Fruit fly (Drosophila melanogaster): ENCODE measurements around the gene cmb.

Gene cmb

DNA sequence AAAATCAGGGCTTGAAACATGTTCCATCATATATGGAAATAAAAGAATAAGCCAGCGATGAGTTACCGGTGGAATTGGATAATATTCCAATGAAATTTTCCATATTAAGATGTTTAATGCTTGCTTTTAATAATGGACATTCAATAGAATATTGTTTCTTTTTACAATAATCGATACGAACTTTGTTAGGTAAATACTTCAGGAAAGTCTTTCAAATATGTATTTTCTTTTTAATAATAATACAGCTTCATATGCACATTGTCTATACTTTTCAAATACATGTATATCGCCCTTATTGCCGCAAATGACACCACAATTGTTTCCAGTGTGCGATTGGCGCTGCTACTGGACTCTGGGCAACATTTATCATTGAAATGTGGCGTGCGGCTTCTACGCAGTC lies 35.5 kb upstream of the cmb start:
- TF ChIP-seq Hr83 (GFP tag; optimal IDR thresholded peaks at IDR 0.05; ENCODE audit: poor library complexity, severe bottlenecking) (no peak), dsf (GFP tag; optimal IDR thresholded peaks at IDR 0.05; ENCODE audit: borderline replicate concordance) (no peak), N (GFP tag; optimal IDR thresholded peaks at IDR 0.05) (no peak), Myc (optimal IDR thresholded peaks at IDR 0.05) (no peak), Sp1 (GFP tag; optimal IDR thresholded peaks at IDR 0.05) (peak; percentile 12), h (GFP tag; optimal IDR thresholded peaks at IDR 0.05) (peak; percentile 33), woc (GFP tag; optimal IDR thresholded peaks at IDR 0.05) (peak; percentile 16), psq (GFP tag; optimal IDR thresholded peaks at IDR 0.05) (no peak), GATAd (GFP tag; optimal IDR thresholded peaks at IDR 0.05) (no peak), HLH106 (tag; optimal IDR thresholded peaks at IDR 0.05) (peak; percentile 2), fru (GFP tag; optimal IDR thresholded peaks at IDR 0.05) (peak; percentile 36), Vsx2 (GFP tag; optimal IDR thresholded peaks at IDR 0.05; ENCODE audit: partially characterized antibody) (no peak), pan (optimal IDR thresholded peaks at IDR 0.05) (no peak), rgr (GFP tag; optimal IDR thresholded peaks at IDR 0.05) (no peak), Hnf4 (GFP tag; optimal IDR thresholded peaks at IDR 0.05) (no peak), ey (GFP tag; optimal IDR thresholded peaks at IDR 0.05) (peak; percentile 13), Rel (GFP tag; optimal IDR thresholded peaks at IDR 0.05) (no peak), Rel (tag; optimal IDR thresholded peaks at IDR 0.05) (no peak), Mio (GFP tag; optimal IDR thresholded peaks at IDR 0.05) (no peak), Dfd (GFP tag; optimal IDR thresholded peaks at IDR 0.05) (no peak), CG9705 (GFP tag; optimal IDR thresholded peaks at IDR 0.05) (no peak), foxo (GFP tag; optimal IDR thresholded peaks at IDR 0.05) (peak in 1 of 2 experiments; percentile 33), br (GFP tag; optimal IDR thresholded peaks at IDR 0.05) (peak; percentile 14)

DNA sequence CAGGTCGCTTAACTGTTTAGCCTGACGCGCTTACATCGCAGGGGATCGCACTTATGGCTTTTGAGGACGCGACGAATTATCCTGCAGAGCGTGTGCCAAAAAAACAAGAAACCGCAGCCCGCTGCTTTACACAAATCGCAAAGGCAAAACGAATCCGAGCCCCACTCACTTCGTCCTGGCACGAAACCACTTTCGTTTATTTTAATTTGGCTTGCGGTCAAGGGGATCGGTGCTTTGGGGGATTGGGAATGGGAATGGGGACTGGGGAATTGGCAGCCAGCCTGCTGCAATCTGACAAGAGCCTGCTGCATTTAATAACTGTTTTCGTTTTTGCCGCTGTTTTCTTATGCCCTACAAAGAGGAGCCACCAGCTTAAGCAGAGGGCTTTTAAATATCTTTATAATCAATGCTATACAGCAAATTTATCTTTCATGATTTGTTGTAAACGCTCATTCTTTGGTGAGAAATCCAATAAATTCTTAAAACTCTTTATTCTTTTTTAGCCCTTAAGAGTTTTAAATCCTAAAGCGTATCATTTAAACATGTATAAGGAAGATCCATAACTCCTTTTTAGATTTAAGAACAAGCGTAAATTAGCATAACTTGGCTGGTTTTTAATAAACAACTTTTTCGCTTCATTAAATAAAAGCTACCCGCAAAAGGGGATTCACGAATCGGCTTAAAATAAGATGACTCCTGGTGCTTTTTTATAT lies 32.4 kb upstream of the cmb start:
- TF ChIP-seq Sp1 (GFP tag; optimal IDR thresholded peaks at IDR 0.05) = peak; percentile 42
- peak; percentile 32 for TF ChIP-seq HLH106 (tag; optimal IDR thresholded peaks at IDR 0.05)
- TF ChIP-seq OdsH (GFP tag; optimal IDR thresholded peaks at IDR 0.05) = peak; percentile 16
- no peak for TF ChIP-seq sv (GFP tag; optimal IDR thresholded peaks at IDR 0.05)
- TF ChIP-seq dsf (GFP tag; optimal IDR thresholded peaks at IDR 0.05; ENCODE audit: borderline replicate concordance) = no peak
- TF ChIP-seq tai (GFP tag; optimal IDR thresholded peaks at IDR 0.05) = no peak
- no peak for TF ChIP-seq usp (GFP tag; optimal IDR thresholded peaks at IDR 0.05)
- TF ChIP-seq CrebA (GFP tag; optimal IDR thresholded peaks at IDR 0.05; ENCODE audit: borderline replicate concordance) = no peak
- no peak for TF ChIP-seq Rel (GFP tag; optimal IDR thresholded peaks at IDR 0.05)
- no peak for TF ChIP-seq Rel (tag; optimal IDR thresholded peaks at IDR 0.05)
- TF ChIP-seq Mio (GFP tag; optimal IDR thresholded peaks at IDR 0.05) = no peak
- no peak for TF ChIP-seq rgr (GFP tag; optimal IDR thresholded peaks at IDR 0.05)
- TF ChIP-seq psq (GFP tag; optimal IDR thresholded peaks at IDR 0.05) = peak; percentile 9
- no peak for TF ChIP-seq Hnf4 (GFP tag; optimal IDR thresholded peaks at IDR 0.05)
- peak; percentile 25 for TF ChIP-seq fru (GFP tag; optimal IDR thresholded peaks at IDR 0.05)
- TF ChIP-seq Hr78 (GFP tag; optimal IDR thresholded peaks at IDR 0.05) = no peak
- peak; percentile 21 for TF ChIP-seq br (GFP tag; optimal IDR thresholded peaks at IDR 0.05)
- no peak for TF ChIP-seq Dfd (GFP tag; optimal IDR thresholded peaks at IDR 0.05)
- TF ChIP-seq ey (GFP tag; optimal IDR thresholded peaks at IDR 0.05) = peak; percentile 35
- no peak for TF ChIP-seq dmrt93B (GFP tag; optimal IDR thresholded peaks at IDR 0.05)
- TF ChIP-seq lola (GFP tag; optimal IDR thresholded peaks at IDR 0.05) = no peak
- no peak for TF ChIP-seq Abd-B (GFP tag; optimal IDR thresholded peaks at IDR 0.05)
- TF ChIP-seq h (GFP tag; optimal IDR thresholded peaks at IDR 0.05) = peak; percentile 20
- TF ChIP-seq dl (GFP tag; optimal IDR thresholded peaks at IDR 0.05; ENCODE audit: insufficient read depth in 1 of 2, partially characterized antibody in 2 of 2) = no peak
- TF ChIP-seq Vsx2 (GFP tag; optimal IDR thresholded peaks at IDR 0.05; ENCODE audit: partially characterized antibody) = no peak
- TF ChIP-seq Jra (GFP tag; optimal IDR thresholded peaks at IDR 0.05) = no peak
- TF ChIP-seq GATAd (GFP tag; optimal IDR thresholded peaks at IDR 0.05) = no peak
- no peak for TF ChIP-seq jim (GFP tag; optimal IDR thresholded peaks at IDR 0.05)
- TF ChIP-seq CG9705 (GFP tag; optimal IDR thresholded peaks at IDR 0.05) = no peak
- TF ChIP-seq Myc (optimal IDR thresholded peaks at IDR 0.05) = no peak
- TF ChIP-seq pan (optimal IDR thresholded peaks at IDR 0.05) = no peak
- TF ChIP-seq sage (GFP tag; optimal IDR thresholded peaks at IDR 0.05) = no peak
- peak; percentile 54 for TF ChIP-seq woc (GFP tag; optimal IDR thresholded peaks at IDR 0.05)
- TF ChIP-seq CG32264 (GFP tag; optimal IDR thresholded peaks at IDR 0.05) = no peak
- peak in 1 of 2 experiments; percentile 32 for TF ChIP-seq foxo (GFP tag; optimal IDR thresholded peaks at IDR 0.05)
- no peak for TF ChIP-seq Hr83 (GFP tag; optimal IDR thresholded peaks at IDR 0.05; ENCODE audit: poor library complexity, severe bottlenecking)

Data from whole organism, wandering third instar larva.